Fruit fly (Drosophila melanogaster): ENCODE measurements around the gene Blos4.

Blos4 gene

DNA sequence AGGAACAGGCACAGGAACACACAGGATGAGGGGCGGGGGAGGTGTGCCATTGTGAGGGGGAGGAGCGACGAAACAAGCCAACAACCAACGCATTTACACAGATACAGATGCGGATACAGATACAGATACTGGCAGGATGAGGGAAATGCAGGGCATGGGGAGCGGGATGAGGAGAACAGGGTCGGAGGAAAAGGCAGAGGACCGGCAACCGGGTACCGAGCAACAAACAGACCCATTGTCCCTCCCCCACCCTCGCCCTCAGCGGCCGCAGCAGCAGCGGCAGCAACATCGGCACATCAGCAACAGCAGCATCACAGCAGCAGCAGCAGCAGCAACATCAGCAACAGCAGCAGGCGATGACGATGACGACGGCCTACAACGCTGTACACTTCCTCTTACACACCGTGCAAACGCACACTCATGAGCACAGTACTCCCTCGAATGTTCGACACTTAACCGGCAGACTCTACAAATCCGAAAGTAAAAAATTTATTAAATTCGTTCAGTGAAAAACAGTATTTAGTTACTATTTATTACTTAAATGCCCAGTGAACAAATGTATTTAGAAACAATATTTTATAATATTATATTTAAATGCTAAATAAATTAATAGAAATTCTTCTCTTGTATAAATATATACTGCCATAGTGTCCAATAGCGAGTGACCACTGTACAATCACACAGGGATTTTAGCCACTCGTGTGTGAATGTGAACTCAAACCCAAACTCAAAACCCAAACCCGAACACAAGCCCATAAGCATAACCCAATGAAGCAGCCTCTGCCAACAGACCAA, 23.3 kb upstream of the Blos4 start:
- TF ChIP-seq N (GFP tag; optimal IDR thresholded peaks at IDR 0.05): no peak
- TF ChIP-seq Hr83 (GFP tag; optimal IDR thresholded peaks at IDR 0.05; ENCODE audit: poor library complexity, severe bottlenecking): no peak
- peak; percentile 72 for TF ChIP-seq Rel (GFP tag; optimal IDR thresholded peaks at IDR 0.05)
- peak; percentile 79 for TF ChIP-seq Rel (tag; optimal IDR thresholded peaks at IDR 0.05)
- no peak for TF ChIP-seq jim (GFP tag; optimal IDR thresholded peaks at IDR 0.05)
- peak; percentile 55 for TF ChIP-seq Dif (GFP tag; optimal IDR thresholded peaks at IDR 0.05; ENCODE audit: partially characterized antibody)
- TF ChIP-seq Mio (GFP tag; optimal IDR thresholded peaks at IDR 0.05): no peak
- peak; percentile 76 for TF ChIP-seq br (GFP tag; optimal IDR thresholded peaks at IDR 0.05)
- peak; percentile 79 for TF ChIP-seq Dfd (GFP tag; optimal IDR thresholded peaks at IDR 0.05)
- peak; percentile 91 for TF ChIP-seq psq (GFP tag; optimal IDR thresholded peaks at IDR 0.05)
- TF ChIP-seq pan (optimal IDR thresholded peaks at IDR 0.05): no peak
- peak; percentile 80 for TF ChIP-seq Hnf4 (GFP tag; optimal IDR thresholded peaks at IDR 0.05)
- peak; percentile 98 for TF ChIP-seq HLH106 (tag; optimal IDR thresholded peaks at IDR 0.05)
- TF ChIP-seq OdsH (GFP tag; optimal IDR thresholded peaks at IDR 0.05): peak; percentile 92
- peak; percentile 65 for TF ChIP-seq ey (GFP tag; optimal IDR thresholded peaks at IDR 0.05)
- TF ChIP-seq Hr78 (GFP tag; optimal IDR thresholded peaks at IDR 0.05): no peak
- TF ChIP-seq dl (GFP tag; optimal IDR thresholded peaks at IDR 0.05; ENCODE audit: insufficient read depth in 1 of 2, partially characterized antibody in 2 of 2): peak in 1 of 2 experiments; percentile 53
- TF ChIP-seq Myc (optimal IDR thresholded peaks at IDR 0.05): no peak
- TF ChIP-seq dmrt93B (GFP tag; optimal IDR thresholded peaks at IDR 0.05): peak; percentile 98
- peak; percentile 52 for TF ChIP-seq sv (GFP tag; optimal IDR thresholded peaks at IDR 0.05)
- TF ChIP-seq rgr (GFP tag; optimal IDR thresholded peaks at IDR 0.05): peak; percentile 88
- peak; percentile 83 for TF ChIP-seq h (GFP tag; optimal IDR thresholded peaks at IDR 0.05)
- TF ChIP-seq dsf (GFP tag; optimal IDR thresholded peaks at IDR 0.05; ENCODE audit: borderline replicate concordance): peak; percentile 13
- TF ChIP-seq Abd-B (GFP tag; optimal IDR thresholded peaks at IDR 0.05): no peak
- TF ChIP-seq CrebA (GFP tag; optimal IDR thresholded peaks at IDR 0.05; ENCODE audit: borderline replicate concordance): no peak
- peak; percentile 66 for TF ChIP-seq brk (GFP tag; optimal IDR thresholded peaks at IDR 0.05)
- TF ChIP-seq CG32264 (GFP tag; optimal IDR thresholded peaks at IDR 0.05): peak; percentile 34
- TF ChIP-seq tai (GFP tag; optimal IDR thresholded peaks at IDR 0.05): peak; percentile 61
- TF ChIP-seq Vsx2 (GFP tag; optimal IDR thresholded peaks at IDR 0.05; ENCODE audit: partially characterized antibody): peak; percentile 68
- TF ChIP-seq lola (GFP tag; optimal IDR thresholded peaks at IDR 0.05): no peak
- TF ChIP-seq Jra (GFP tag; optimal IDR thresholded peaks at IDR 0.05): peak; percentile 63
- TF ChIP-seq Sp1 (GFP tag; optimal IDR thresholded peaks at IDR 0.05): peak; percentile 97
- no peak for TF ChIP-seq usp (GFP tag; optimal IDR thresholded peaks at IDR 0.05)
- TF ChIP-seq CG9705 (GFP tag; optimal IDR thresholded peaks at IDR 0.05): peak; percentile 97
- TF ChIP-seq fru (GFP tag; optimal IDR thresholded peaks at IDR 0.05): peak; percentile 66
- TF ChIP-seq GATAd (GFP tag; optimal IDR thresholded peaks at IDR 0.05): no peak
- TF ChIP-seq foxo (GFP tag; optimal IDR thresholded peaks at IDR 0.05): peak in 1 of 2 experiments; percentile 95
- peak; percentile 83 for TF ChIP-seq sage (GFP tag; optimal IDR thresholded peaks at IDR 0.05)
- peak; percentile 48 for TF ChIP-seq woc (GFP tag; optimal IDR thresholded peaks at IDR 0.05)

DNA sequence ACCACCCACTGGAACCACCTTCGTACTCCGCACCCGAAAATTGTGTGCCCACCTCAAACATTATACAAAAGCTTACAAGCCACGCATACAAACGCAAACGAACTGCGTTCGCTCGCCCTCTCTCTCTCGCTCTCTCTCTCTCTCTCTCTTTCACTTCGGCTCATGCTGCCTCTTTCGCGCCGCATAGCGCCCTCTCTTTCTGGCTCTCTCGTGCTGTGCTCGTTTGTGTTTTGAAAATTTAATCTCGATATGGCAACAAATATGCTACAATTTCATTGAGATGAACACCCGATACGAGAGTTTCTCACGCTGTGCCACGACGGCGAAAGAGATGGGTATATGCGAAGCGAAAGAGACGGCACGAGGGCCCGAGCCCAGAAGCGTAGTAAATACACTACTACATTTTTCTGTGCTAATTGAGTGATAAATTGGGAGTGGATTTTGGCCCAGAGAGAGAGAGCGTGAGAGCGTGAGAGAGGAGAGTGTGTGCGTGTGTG, 22.3 kb upstream of the Blos4 start:
- peak; percentile 86 for TF ChIP-seq Vsx2 (GFP tag; optimal IDR thresholded peaks at IDR 0.05; ENCODE audit: partially characterized antibody)
- TF ChIP-seq N (GFP tag; optimal IDR thresholded peaks at IDR 0.05): no peak
- TF ChIP-seq GATAd (GFP tag; optimal IDR thresholded peaks at IDR 0.05): no peak
- TF ChIP-seq woc (GFP tag; optimal IDR thresholded peaks at IDR 0.05): peak; percentile 21
- peak; percentile 65 for TF ChIP-seq psq (GFP tag; optimal IDR thresholded peaks at IDR 0.05)
- TF ChIP-seq pan (optimal IDR thresholded peaks at IDR 0.05): no peak
- TF ChIP-seq Hnf4 (GFP tag; optimal IDR thresholded peaks at IDR 0.05): peak; percentile 33
- no peak for TF ChIP-seq Jra (GFP tag; optimal IDR thresholded peaks at IDR 0.05)
- TF ChIP-seq lola (GFP tag; optimal IDR thresholded peaks at IDR 0.05): no peak
- no peak for TF ChIP-seq usp (GFP tag; optimal IDR thresholded peaks at IDR 0.05)
- no peak for TF ChIP-seq ey (GFP tag; optimal IDR thresholded peaks at IDR 0.05)
- TF ChIP-seq HLH106 (tag; optimal IDR thresholded peaks at IDR 0.05): no peak
- no peak for TF ChIP-seq Rel (GFP tag; optimal IDR thresholded peaks at IDR 0.05)
- TF ChIP-seq Rel (tag; optimal IDR thresholded peaks at IDR 0.05): peak; percentile 63
- TF ChIP-seq br (GFP tag; optimal IDR thresholded peaks at IDR 0.05): peak; percentile 46
- peak; percentile 68 for TF ChIP-seq h (GFP tag; optimal IDR thresholded peaks at IDR 0.05)
- peak; percentile 60 for TF ChIP-seq brk (GFP tag; optimal IDR thresholded peaks at IDR 0.05)
- peak; percentile 65 for TF ChIP-seq Dif (GFP tag; optimal IDR thresholded peaks at IDR 0.05; ENCODE audit: partially characterized antibody)
- no peak for TF ChIP-seq CG32264 (GFP tag; optimal IDR thresholded peaks at IDR 0.05)
- peak; percentile 13 for TF ChIP-seq OdsH (GFP tag; optimal IDR thresholded peaks at IDR 0.05)
- TF ChIP-seq rgr (GFP tag; optimal IDR thresholded peaks at IDR 0.05): peak; percentile 3
- no peak for TF ChIP-seq CG9705 (GFP tag; optimal IDR thresholded peaks at IDR 0.05)
- TF ChIP-seq Sp1 (GFP tag; optimal IDR thresholded peaks at IDR 0.05): peak; percentile 41
- no peak for TF ChIP-seq sage (GFP tag; optimal IDR thresholded peaks at IDR 0.05)
- TF ChIP-seq sv (GFP tag; optimal IDR thresholded peaks at IDR 0.05): no peak
- TF ChIP-seq fru (GFP tag; optimal IDR thresholded peaks at IDR 0.05): peak; percentile 76
- no peak for TF ChIP-seq Hr83 (GFP tag; optimal IDR thresholded peaks at IDR 0.05; ENCODE audit: poor library complexity, severe bottlenecking)
- no peak for TF ChIP-seq Mio (GFP tag; optimal IDR thresholded peaks at IDR 0.05)
- TF ChIP-seq CrebA (GFP tag; optimal IDR thresholded peaks at IDR 0.05; ENCODE audit: borderline replicate concordance): peak; percentile 87
- TF ChIP-seq Myc (optimal IDR thresholded peaks at IDR 0.05): no peak
- TF ChIP-seq Hr78 (GFP tag; optimal IDR thresholded peaks at IDR 0.05): no peak
- TF ChIP-seq Dfd (GFP tag; optimal IDR thresholded peaks at IDR 0.05): no peak
- TF ChIP-seq dl (GFP tag; optimal IDR thresholded peaks at IDR 0.05; ENCODE audit: insufficient read depth in 1 of 2, partially characterized antibody in 2 of 2): peak; percentile 49 to 65
- TF ChIP-seq foxo (GFP tag; optimal IDR thresholded peaks at IDR 0.05): no peak
- no peak for TF ChIP-seq tai (GFP tag; optimal IDR thresholded peaks at IDR 0.05)
- TF ChIP-seq dmrt93B (GFP tag; optimal IDR thresholded peaks at IDR 0.05): no peak
- TF ChIP-seq jim (GFP tag; optimal IDR thresholded peaks at IDR 0.05): no peak
- TF ChIP-seq dsf (GFP tag; optimal IDR thresholded peaks at IDR 0.05; ENCODE audit: borderline replicate concordance): no peak
- TF ChIP-seq Abd-B (GFP tag; optimal IDR thresholded peaks at IDR 0.05): no peak
